Worm (Caenorhabditis elegans) whole organism, L4/young adult: ENCODE data around the gene pqn-65.

Experiments used
- W03F9.2 ChIP-seq: fragments of 150-350 bp; optimal IDR thresholded peaks from 2 replicates; lab custom pipeline; 2014; ENCODE audit warnings: missing biosample characterization, missing genetic modification characterization
- him-1 ChIP-seq: sonication (generic microtip); optimal IDR thresholded peaks from 2 replicates; lab custom pipeline; 2016; ENCODE audit warnings: missing genotype, missing genetic modification reagents, missing genetic modification characterization, missing compliant biosample characterization

DNA sequence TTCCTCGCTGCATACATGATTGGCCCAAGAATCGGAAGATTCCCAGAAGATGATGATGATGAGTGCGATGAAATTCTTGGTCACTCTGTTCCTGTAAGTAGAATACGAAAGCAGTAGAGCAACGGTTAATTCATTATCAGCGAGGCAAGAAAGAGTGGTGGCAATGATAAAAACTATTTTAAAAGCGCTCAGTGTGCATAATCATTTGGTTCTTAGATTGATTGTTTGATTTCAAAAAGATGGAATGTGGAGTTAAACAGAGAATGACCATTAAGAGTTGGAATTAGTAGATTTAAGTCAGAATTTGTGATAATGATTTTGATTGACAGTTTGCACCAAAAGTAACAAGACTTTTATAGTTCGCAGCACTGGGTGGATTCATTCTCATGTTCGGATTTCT, 52.3 kb downstream of the pqn-65 start:
- TF ChIP-seq W03F9.2 = no peak
- no peak for TF ChIP-seq him-1 (tag; lab: Kevin White, UChicago)
